Worm (Caenorhabditis elegans) whole organism, L4 larva: ENCODE measurements around the gene plk-3.

ENCODE experiments used
- ama-1 ChIP-seq: fragments of 150-350 bp; optimal IDR thresholded peaks from 2 replicates; lab custom pipeline; 2014; ENCODE audit warnings: inconsistent platforms, mixed read lengths
- arid-1 ChIP-seq: fragments of 200-800 bp; sonication (Bioruptor generic); conservative IDR thresholded peaks from 2 replicates; pipeline ENCODE4 v1.3.6; 2022; ENCODE audit warnings: missing genetic modification reagents, missing genetic modification characterization, missing compliant biosample characterization
- ces-1 ChIP-seq: fragments of 150-350 bp; sonication (generic microtip); optimal IDR thresholded peaks from 4 replicates; lab custom pipeline; 2014; ENCODE audit warnings: missing biosample characterization, missing genetic modification reagents, missing genetic modification characterization
- egl-27 ChIP-seq: sonication (generic microtip); optimal IDR thresholded peaks from 3 replicates; lab custom pipeline; 2017; ENCODE audit warnings: missing biosample characterization, missing genetic modification reagents, missing genetic modification characterization
- fkh-10 ChIP-seq: fragments of 150-350 bp; optimal IDR thresholded peaks from 2 replicates; lab custom pipeline; 2014; ENCODE audit warnings: missing biosample characterization, missing genetic modification reagents, missing genetic modification characterization
- lim-7 ChIP-seq: fragments of 200-800 bp; sonication (Bioruptor generic); IDR thresholded peaks from 2 replicates; pipeline ENCODE4 v1.3.6; 2022; ENCODE audit warnings: missing genetic modification characterization, missing compliant biosample characterization
- lin-39 ChIP-seq: fragments of 150-350 bp; optimal IDR thresholded peaks from 2 replicates; lab custom pipeline; 2014; ENCODE audit warnings: missing biosample characterization, missing genetic modification reagents, missing genetic modification characterization
- lsy-2 ChIP-seq, 2 experiments: fragments of 150-350 bp in 1 of 2; sonication (generic microtip) in 1 of 2; optimal IDR thresholded peaks; 2 replicates each; lab custom pipeline; 2014 to 2017; ENCODE audit warnings: missing biosample characterization in 2 of 2, missing genetic modification characterization in 2 of 2
- nhr-11 ChIP-seq: fragments of 150-350 bp; optimal IDR thresholded peaks from 2 replicates; lab custom pipeline; 2014; ENCODE audit warnings: missing biosample characterization, missing genetic modification characterization
- nhr-41 ChIP-seq: fragments of 200-800 bp; sonication (Bioruptor generic); IDR thresholded peaks from 2 replicates; pipeline ENCODE4 v1.3.6; 2022; ENCODE audit warnings: missing genetic modification reagents, missing genetic modification characterization, missing compliant biosample characterization
- nhr-48 ChIP-seq: sonication (generic microtip); optimal IDR thresholded peaks from 2 replicates; lab custom pipeline; 2016; ENCODE audit warnings: mild to moderate bottlenecking, missing genetic modification characterization, missing compliant biosample characterization

ce11 chrIV:7500924-7501323, 27.9 kb upstream of the plk-3 start:
- TF ChIP-seq ces-1 (GFP tag; lab: Kevin White, UChicago) (no peak), egl-27 (no peak), nhr-11 (tag; lab: Kevin White, UChicago) (no peak), lim-7 (GFP tag; lab: Robert Waterston, UW) (no peak), lsy-2 (tag; optimal IDR thresholded peaks at IDR 0.05; lab: Kevin White, UChicago) (no peak), lin-39 (tag; lab: Kevin White, UChicago) (no peak), nhr-41 (no peak), arid-1 (GFP tag; lab: Robert Waterston, UW) (no peak), fkh-10 (no peak), ama-1 (lab: Kevin White, UChicago) (no peak), nhr-48 (tag; lab: Kevin White, UChicago) (no peak)
